Fruit fly (Drosophila melanogaster) whole organism, embryonic: ENCODE data around the gene EMC6.

Source experiments
- Bgb ChIP-seq: fragments of 200-800 bp; sonication (Bioruptor generic); IDR thresholded peaks from 2 replicates; pipeline ENCODE4 v1.3.6; 2022; ENCODE audit warnings: missing biosample characterization, missing genetic modification characterization; ENCODE audit not compliant: partially characterized antibody
- CG10274 ChIP-seq: fragments of 200-800 bp; sonication (Bioruptor generic); optimal IDR thresholded peaks from 3 replicates; lab custom pipeline; 2017; ENCODE audit warnings: missing biosample characterization, mild to moderate bottlenecking, missing genetic modification characterization
- CG10654 ChIP-seq: fragments of 200-800 bp; sonication (Bioruptor generic); optimal IDR thresholded peaks from 2 replicates; lab custom pipeline; 2016; ENCODE audit warnings: missing biosample characterization, missing genetic modification characterization
- CG12155 ChIP-seq: fragments of 200-800 bp; sonication (Bioruptor generic); optimal IDR thresholded peaks from 3 replicates; lab custom pipeline; 2016; ENCODE audit warnings: missing biosample characterization, missing genetic modification characterization
- CG13296 ChIP-seq: fragments of 200-800 bp; sonication (Bioruptor generic); optimal IDR thresholded peaks from 3 replicates; lab custom pipeline; 2018; ENCODE audit warnings: missing biosample characterization, mild to moderate bottlenecking, missing genetic modification characterization
- CG13624 ChIP-seq: fragments of 200-800 bp; sonication (Bioruptor generic); optimal IDR thresholded peaks from 2 replicates; lab custom pipeline; 2016; ENCODE audit warnings: missing biosample characterization, missing genetic modification characterization
- CG13775 ChIP-seq: fragments of 200-800 bp; sonication (Bioruptor generic); optimal IDR thresholded peaks from 3 replicates; lab custom pipeline; 2017; ENCODE audit warnings: missing biosample characterization, mild to moderate bottlenecking, missing genetic modification characterization
- CG16815 ChIP-seq: fragments of 200-800 bp; sonication (Bioruptor generic); optimal IDR thresholded peaks from 3 replicates; lab custom pipeline; 2017; ENCODE audit warnings: missing biosample characterization, mild to moderate bottlenecking, missing genetic modification characterization
- CG17829 ChIP-seq: fragments of 200-800 bp; optimal IDR thresholded peaks from 2 replicates; lab custom pipeline; 2019; ENCODE audit warnings: missing biosample characterization, mild to moderate bottlenecking, missing genetic modification characterization, moderate library complexity
- CG1832 ChIP-seq: fragments of 200-800 bp; sonication (Bioruptor generic); optimal IDR thresholded peaks from 2 replicates; lab custom pipeline; 2017; ENCODE audit warnings: missing biosample characterization, mild to moderate bottlenecking, missing genetic modification characterization, inconsistent platforms
- CG31224 ChIP-seq: fragments of 200-800 bp; sonication (Bioruptor generic); IDR thresholded peaks from 2 replicates; pipeline ENCODE4 v1.3.6; 2022; ENCODE audit warnings: missing biosample characterization, missing genetic modification characterization
- CG3281 ChIP-seq: fragments of 200-800 bp; sonication (Bioruptor generic); optimal IDR thresholded peaks from 3 replicates; lab custom pipeline; 2017; ENCODE audit warnings: missing biosample characterization, mild to moderate bottlenecking, missing genetic modification characterization
- CG6689 ChIP-seq: fragments of 200-800 bp; sonication (Bioruptor generic); IDR thresholded peaks from 2 replicates; pipeline ENCODE4 v1.3.6; 2022; ENCODE audit warnings: missing biosample characterization, missing genetic modification characterization
- CG8281 ChIP-seq: fragments of 200-800 bp; sonication (Bioruptor generic); optimal IDR thresholded peaks from 2 replicates; lab custom pipeline; 2018; ENCODE audit warnings: missing biosample characterization, mild to moderate bottlenecking, missing genetic modification characterization, moderate library complexity
- CG8924 ChIP-seq: fragments of 200-800 bp; optimal IDR thresholded peaks from 3 replicates; lab custom pipeline; 2019; ENCODE audit warnings: missing biosample characterization, mild to moderate bottlenecking, missing genetic modification characterization, moderate library complexity
- CG9215 ChIP-seq: fragments of 200-800 bp; sonication (Bioruptor generic); IDR thresholded peaks from 2 replicates; pipeline ENCODE4 v1.3.6; 2022; ENCODE audit warnings: missing biosample characterization, missing genetic modification characterization
- D ChIP-seq, 2 experiments: fragments of 200-800 bp in 1 of 2; fragments of >200 bp in 1 of 2; sonication (Bioruptor generic) in 1 of 2; optimal IDR thresholded peaks; 2 replicates in 1 of 2; 3 replicates in 1 of 2; lab custom pipeline; 2017; ENCODE audit warnings: mild to moderate bottlenecking in 1 of 2, missing biosample characterization in 1 of 2, missing genetic modification characterization in 1 of 2, missing genetic modification reagents in 1 of 2
- D19B ChIP-seq: fragments of 200-800 bp; sonication (Bioruptor generic); optimal IDR thresholded peaks from 2 replicates; lab custom pipeline; 2017; ENCODE audit warnings: missing biosample characterization, mild to moderate bottlenecking, missing genetic modification characterization
- Dref ChIP-seq: fragments of 200-800 bp; sonication (Bioruptor generic); IDR thresholded peaks from 2 replicates; pipeline ENCODE4 v1.3.6; 2022; ENCODE audit warnings: missing biosample characterization, missing genetic modification characterization
- E2f1 ChIP-seq: fragments of 200-800 bp; sonication (Bioruptor generic); IDR thresholded peaks from 2 replicates; pipeline ENCODE4 v1.3.6; 2022; ENCODE audit warnings: missing biosample characterization, missing genetic modification characterization
- Ets65A ChIP-seq: fragments of 200-800 bp; sonication (Bioruptor generic); peaks from one replicate; lab custom pipeline; 2016; ENCODE audit warnings: missing biosample characterization, missing genetic modification characterization
- Fer1 ChIP-seq: fragments of 200-800 bp; sonication (Bioruptor generic); optimal IDR thresholded peaks from 2 replicates; lab custom pipeline; 2017; ENCODE audit warnings: missing biosample characterization, mild to moderate bottlenecking, missing genetic modification characterization
- HLH54F ChIP-seq: fragments of 200-800 bp; sonication (Bioruptor generic); optimal IDR thresholded peaks from 3 replicates; lab custom pipeline; 2016; ENCODE audit warnings: missing biosample characterization, missing genetic modification characterization
- Lpt ChIP-seq: fragments of >200 bp; optimal IDR thresholded peaks from 2 replicates; lab custom pipeline; 2018; ENCODE audit warnings: missing biosample characterization, missing genetic modification characterization
- Meics ChIP-seq: fragments of 200-800 bp; sonication (Bioruptor generic); optimal IDR thresholded peaks from 2 replicates; lab custom pipeline; 2017; ENCODE audit warnings: missing biosample characterization, mild to moderate bottlenecking, missing genetic modification characterization
- NC2β ChIP-seq: fragments of 200-800 bp; sonication (Bioruptor generic); optimal IDR thresholded peaks from 2 replicates; lab custom pipeline; 2016; ENCODE audit warnings: missing biosample characterization, missing genetic modification characterization
- NfI ChIP-seq: fragments of 200-800 bp; sonication (Bioruptor generic); optimal IDR thresholded peaks from 3 replicates; lab custom pipeline; 2018; ENCODE audit warnings: missing biosample characterization, mild to moderate bottlenecking, missing genetic modification characterization, moderate library complexity
- PHDP ChIP-seq: fragments of 200-800 bp; sonication (Bioruptor generic); optimal IDR thresholded peaks from 3 replicates; lab custom pipeline; 2018; ENCODE audit warnings: missing biosample characterization, mild to moderate bottlenecking, missing genetic modification characterization, moderate library complexity
- Pdp1 ChIP-seq, 2 experiments: fragments of 200-800 bp; sonication (Bioruptor generic); optimal IDR thresholded peaks; 3 replicates each; lab custom pipeline; 2016; ENCODE audit warnings: missing biosample characterization in 2 of 2, missing genetic modification characterization in 2 of 2, mild to moderate bottlenecking in 1 of 2, moderate library complexity in 1 of 2
- Sox100B ChIP-seq: fragments of 200-800 bp; sonication (Bioruptor generic); optimal IDR thresholded peaks from 3 replicates; lab custom pipeline; 2018; ENCODE audit warnings: missing biosample characterization, mild to moderate bottlenecking, missing genetic modification characterization
- YL-1 ChIP-seq: fragments of 200-800 bp; sonication (Bioruptor generic); optimal IDR thresholded peaks from 3 replicates; lab custom pipeline; 2017; ENCODE audit warnings: missing biosample characterization, mild to moderate bottlenecking, missing genetic modification characterization
- caup ChIP-seq: fragments of 200-800 bp; sonication (Bioruptor generic); optimal IDR thresholded peaks from 3 replicates; lab custom pipeline; 2017; ENCODE audit warnings: missing biosample characterization, mild to moderate bottlenecking, missing genetic modification characterization, moderate library complexity; ENCODE audit not compliant: severe bottlenecking
- dpn ChIP-seq, 2 experiments: fragments of 200-800 bp; sonication (Bioruptor generic); optimal IDR thresholded peaks; 3 replicates each; lab custom pipeline; 2016; ENCODE audit warnings: missing biosample characterization in 2 of 2, missing genetic modification characterization in 2 of 2
- dysf ChIP-seq: fragments of 200-800 bp; sonication (Bioruptor generic); IDR thresholded peaks from 3 replicates; pipeline ENCODE4 v1.3.6; 2022; ENCODE audit warnings: missing biosample characterization, missing genetic modification characterization
- exex ChIP-seq: fragments of 200-800 bp; sonication (Bioruptor generic); optimal IDR thresholded peaks from 4 replicates; lab custom pipeline; 2018; ENCODE audit warnings: missing biosample characterization, mild to moderate bottlenecking, missing genetic modification characterization, moderate library complexity
- ham ChIP-seq: fragments of 200-800 bp; sonication (Bioruptor generic); IDR thresholded peaks from 2 replicates; pipeline ENCODE4 v1.3.6; 2022; ENCODE audit warnings: missing biosample characterization, missing genetic modification characterization
- hkb ChIP-seq, 2 experiments: fragments of 200-800 bp in 1 of 2; fragments of >200 bp in 1 of 2; sonication (Bioruptor generic) in 1 of 2; IDR thresholded peaks in 1 of 2; optimal IDR thresholded peaks in 1 of 2; 2 replicates each; pipeline versions ENCODE4 v1.3.6 to Lab custom; 2017 to 2022; ENCODE audit warnings: missing biosample characterization in 1 of 2, missing genetic modification characterization in 1 of 2
- kay ChIP-seq: fragments of 200-800 bp; sonication (Bioruptor generic); optimal IDR thresholded peaks from 2 replicates; lab custom pipeline; 2016; ENCODE audit warnings: missing biosample characterization, missing genetic modification characterization
- lbe ChIP-seq: fragments of 200-800 bp; sonication (Bioruptor generic); optimal IDR thresholded peaks from 2 replicates; lab custom pipeline; 2016; ENCODE audit warnings: missing biosample characterization, mild to moderate bottlenecking, missing genetic modification characterization
- mirr ChIP-seq: fragments of 200-800 bp; sonication (Bioruptor generic); optimal IDR thresholded peaks from 3 replicates; lab custom pipeline; 2018; ENCODE audit warnings: missing biosample characterization, mild to moderate bottlenecking, missing genetic modification characterization
- onecut ChIP-seq: fragments of 200-800 bp; sonication (Bioruptor generic); IDR thresholded peaks from 2 replicates; pipeline ENCODE4 v1.3.6; 2022; ENCODE audit warnings: missing biosample characterization, missing genetic modification characterization
- pho ChIP-seq: fragments of 200-800 bp; sonication (Bioruptor generic); optimal IDR thresholded peaks from 2 replicates; lab custom pipeline; 2016; ENCODE audit warnings: missing biosample characterization, missing genetic modification characterization
- psq ChIP-seq: fragments of 200-800 bp; sonication (Bioruptor generic); optimal IDR thresholded peaks from 2 replicates; lab custom pipeline; 2017; ENCODE audit warnings: missing biosample characterization, missing genetic modification characterization
- sens ChIP-seq: fragments of 200-800 bp; sonication (Bioruptor generic); peaks from one replicate; lab custom pipeline; 2016; ENCODE audit warnings: missing biosample characterization, missing genetic modification characterization
- sisA ChIP-seq: fragments of 200-800 bp; sonication (Bioruptor generic); IDR thresholded peaks from 2 replicates; pipeline ENCODE4 v1.3.6; 2022; ENCODE audit warnings: missing biosample characterization, missing genetic modification characterization
- stc ChIP-seq: fragments of 200-800 bp; sonication (Bioruptor generic); IDR thresholded peaks from 2 replicates; pipeline ENCODE4 v1.3.6; 2022; ENCODE audit warnings: missing biosample characterization, missing genetic modification characterization
- wdn ChIP-seq: fragments of 200-800 bp; sonication (Bioruptor generic); IDR thresholded peaks from 2 replicates; pipeline ENCODE4 v1.3.6; 2022; ENCODE audit warnings: missing biosample characterization, missing genetic modification characterization

The EMC6 gene

DNA sequence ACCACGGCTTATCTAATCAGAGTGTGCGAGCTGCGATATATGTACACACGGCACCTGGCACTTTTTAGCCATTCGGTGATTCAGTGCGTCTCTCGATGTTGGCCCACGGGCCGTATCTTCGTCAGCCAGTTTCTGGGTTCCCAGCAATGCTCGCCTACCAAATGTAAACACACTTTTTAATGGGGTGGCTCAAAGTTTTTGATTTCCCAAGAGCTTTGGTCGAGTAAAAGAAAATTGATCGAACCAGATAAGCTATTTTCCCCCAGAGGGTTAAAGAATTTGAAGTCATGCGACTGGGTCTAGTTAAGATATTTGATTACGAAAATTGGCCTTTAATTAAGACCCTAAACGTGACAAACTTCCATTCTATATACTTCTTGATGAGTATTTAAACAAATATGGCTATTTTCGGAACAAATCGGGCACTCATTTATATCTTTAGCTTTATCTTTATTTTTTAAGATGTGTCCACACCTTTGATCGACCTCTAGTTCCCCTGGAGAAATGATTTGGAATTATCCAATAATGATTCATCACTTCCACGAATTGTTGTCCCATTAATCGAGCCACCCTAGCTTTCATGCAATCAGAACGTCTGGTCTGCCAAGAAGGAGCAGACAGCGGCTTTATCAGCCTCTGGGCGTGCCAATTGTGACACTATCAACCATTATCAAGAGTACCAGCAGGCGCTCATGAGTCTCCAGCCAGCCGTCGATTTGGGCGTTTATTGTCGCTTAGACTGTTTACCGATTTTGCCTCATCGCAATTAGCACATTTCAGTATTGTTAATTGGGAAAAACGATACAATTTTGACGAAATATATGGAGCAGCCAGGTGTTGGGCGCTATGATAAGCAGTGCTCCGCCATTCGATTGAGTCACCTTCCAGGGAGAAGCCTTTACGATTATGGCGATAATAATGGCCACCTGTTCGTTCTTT is 2.7 kb upstream of the EMC6 start (continued):
- TF ChIP-seq CG13624 (GFP tag; lab: Kevin White, UChicago), result peak; percentile 20
- TF ChIP-seq CG16815 (GFP tag; lab: Kevin White, UChicago), result no peak
- TF ChIP-seq lbe (GFP tag; lab: Kevin White, UChicago), result peak; percentile 28
- 0 out of 2 replicates have a peak, but pooled peaks have one; percentile 6 for TF ChIP-seq onecut (GFP tag; lab: Robert Waterston, UW)
- TF ChIP-seq stc (GFP tag; lab: Robert Waterston, UW), result peak; percentile 24; the same call in 1 of the 2 replicates
- peak; percentile 52; the same call in 2 of the 3 replicates for TF ChIP-seq dysf
- peak; percentile 33 for TF ChIP-seq CG13775 (GFP tag; lab: Kevin White, UChicago)
- peak; percentile 99 for TF ChIP-seq exex (tag; lab: Kevin White, UChicago)
- no peak for TF ChIP-seq CG8924 (tag; lab: Kevin White, UChicago)
- peak; percentile 84 for TF ChIP-seq mirr
- TF ChIP-seq NC2β, result no peak
- peak; percentile 99 for TF ChIP-seq CG31224 (GFP tag; lab: Robert Waterston, UW)
- TF ChIP-seq caup (GFP tag; lab: Kevin White, UChicago), result peak; percentile 16
- TF ChIP-seq ham (GFP tag; lab: Robert Waterston, UW), result no peak
- TF ChIP-seq CG12155 (GFP tag; lab: Kevin White, UChicago), result peak; percentile 28
- TF ChIP-seq pho (GFP tag; lab: Kevin White, UChicago), result peak; percentile 44
- peak; percentile 72 for TF ChIP-seq CG3281
- no peak for TF ChIP-seq E2f1
- TF ChIP-seq Bgb (GFP tag; lab: Robert Waterston, UW), result 0 out of 2 replicates have a peak, but pooled peaks have one; percentile 28
- 0 out of 2 replicates have a peak, but pooled peaks have one; percentile 28 for TF ChIP-seq CG6689 (GFP tag; lab: Robert Waterston, UW)
- TF ChIP-seq D (optimal IDR thresholded peaks at IDR 0.05; lab: Kevin White, UChicago), result no peak
- no peak for TF ChIP-seq D (GFP tag; optimal IDR thresholded peaks at IDR 0.05; lab: Kevin White, UChicago)
- peak; percentile 90 for TF ChIP-seq Ets65A (GFP tag; lab: Kevin White, UChicago)
- TF ChIP-seq CG9215, result 0 out of 2 replicates have a peak, but pooled peaks have one; percentile 21
- TF ChIP-seq D19B (GFP tag; lab: Kevin White, UChicago), result peak; percentile 52
- peak; percentile 23 for TF ChIP-seq YL-1
- peak; percentile 21 for TF ChIP-seq CG10274 (GFP tag; lab: Kevin White, UChicago)
- TF ChIP-seq kay (GFP tag; lab: Kevin White, UChicago), result peak; percentile 50
- TF ChIP-seq Meics (GFP tag; lab: Kevin White, UChicago), result peak; percentile 75
- TF ChIP-seq sisA (GFP tag; lab: Robert Waterston, UW), result no peak
- peak; percentile 4 for TF ChIP-seq CG17829
- peak in 1 of 2 experiments; percentile 45 for TF ChIP-seq dpn (GFP tag; optimal IDR thresholded peaks at IDR 0.05; lab: Kevin White, UChicago)
- TF ChIP-seq wdn, result no peak
- TF ChIP-seq Lpt (GFP tag; lab: Kevin White, UChicago), result no peak
- TF ChIP-seq hkb (optimal IDR thresholded peaks at IDR 0.05; lab: Kevin White, UChicago), result no peak
- peak; percentile 40; the same call in 1 of the 2 replicates for TF ChIP-seq hkb (GFP tag; IDR thresholded peaks at IDR 0.05; lab: Robert Waterston, UW)
- no peak for TF ChIP-seq NfI (GFP tag; lab: Kevin White, UChicago)
- TF ChIP-seq sens (GFP tag; lab: Kevin White, UChicago), result peak; percentile 46
- TF ChIP-seq CG13296 (GFP tag; lab: Kevin White, UChicago), result peak; percentile 48
- no peak for TF ChIP-seq CG1832 (GFP tag; lab: Kevin White, UChicago)
- peak; percentile 45 for TF ChIP-seq HLH54F
- no peak for TF ChIP-seq Dref (GFP tag; lab: Robert Waterston, UW)
- TF ChIP-seq CG10654 (GFP tag; lab: Kevin White, UChicago), result no peak
- no peak for TF ChIP-seq psq (GFP tag; lab: Kevin White, UChicago)
- TF ChIP-seq PHDP (tag; lab: Kevin White, UChicago), result peak; percentile 43
- TF ChIP-seq Pdp1 (GFP tag; optimal IDR thresholded peaks at IDR 0.05; lab: Kevin White, UChicago), result peak in 1 of 2 experiments; percentile 8
- TF ChIP-seq Sox100B (GFP tag; lab: Kevin White, UChicago), result no peak
- no peak for TF ChIP-seq CG8281 (tag; lab: Kevin White, UChicago)
- TF ChIP-seq Fer1, result peak; percentile 41
